Worm (Caenorhabditis elegans): ENCODE results near the gene Y46G5A.23.
A peak's percentile ranks its signal among the peaks of the same experiment; 100 is the strongest.

Gene Y46G5A.23

ce11 chrII:12799927-12800522 is 28.7 kb downstream of the Y46G5A.23 start:
- TF ChIP-seq C16A3.4 (tag; optimal IDR thresholded peaks at IDR 0.05) (no peak), nhr-28 (tag; optimal IDR thresholded peaks at IDR 0.05) (no peak), aly-2 (tag; optimal IDR thresholded peaks at IDR 0.05) (no peak), unc-98 (GFP tag; IDR thresholded peaks at IDR 0.05) (no peak), unc-62 (GFP tag; optimal IDR thresholded peaks at IDR 0.05) (no peak), unc-30 (tag; optimal IDR thresholded peaks at IDR 0.05) (no peak), ceh-90 (tag; optimal IDR thresholded peaks at IDR 0.05) (no peak), unc-86 (tag; optimal IDR thresholded peaks at IDR 0.05) (no peak), sup-37 (GFP tag; optimal IDR thresholded peaks at IDR 0.05) (no peak), C34B4.2 (tag; optimal IDR thresholded peaks at IDR 0.05) (no peak), zip-4 (GFP tag; optimal IDR thresholded peaks at IDR 0.05) (no peak), lsy-2 (tag; optimal IDR thresholded peaks at IDR 0.05) (peak; percentile 82 to 85), rnt-1 (tag; optimal IDR thresholded peaks at IDR 0.05) (no peak), nhr-237 (tag; optimal IDR thresholded peaks at IDR 0.05) (no peak), tlp-1 (tag; optimal IDR thresholded peaks at IDR 0.05) (no peak), mdl-1 (tag; optimal IDR thresholded peaks at IDR 0.05) (peak in 1 of 2 experiments; percentile 83), jun-1 (tag; optimal IDR thresholded peaks at IDR 0.05) (no peak), fkh-8 (tag; optimal IDR thresholded peaks at IDR 0.05) (no peak), mab-9 (GFP tag; IDR thresholded peaks at IDR 0.05) (no peak), nhr-84 (tag; optimal IDR thresholded peaks at IDR 0.05) (no peak), ceh-82 (tag; optimal IDR thresholded peaks at IDR 0.05) (no peak), nhr-19 (GFP tag; conservative IDR thresholded peaks at IDR 0.05) (peak; percentile 57), ztf-4 (tag; optimal IDR thresholded peaks at IDR 0.05) (peak; percentile 4), dsc-1 (tag; optimal IDR thresholded peaks at IDR 0.05) (no peak), sox-4 (tag; optimal IDR thresholded peaks at IDR 0.05) (no peak), grh-1 (GFP tag; IDR thresholded peaks at IDR 0.05) (peak; percentile 34; the same call in 1 of the 2 replicates), efl-1 (optimal IDR thresholded peaks at IDR 0.05) (peak; percentile 46 to 86), efl-1 (GFP tag; optimal IDR thresholded peaks at IDR 0.05 in 1 of 2) (peak; percentile 70 to 71), ceh-8 (GFP tag; optimal IDR thresholded peaks at IDR 0.05) (no peak), nhr-12 (tag; optimal IDR thresholded peaks at IDR 0.05) (no peak), pag-3 (tag; optimal IDR thresholded peaks at IDR 0.05; ENCODE audit: borderline replicate concordance, insufficient read depth) (no peak), vab-15 (tag; optimal IDR thresholded peaks at IDR 0.05) (no peak), nhr-85 (tag) (peak; percentile 45), ets-5 (GFP tag; IDR thresholded peaks at IDR 0.05) (no peak), efl-3 (GFP tag; optimal IDR thresholded peaks at IDR 0.05) (no peak), mep-1 (tag; optimal IDR thresholded peaks at IDR 0.05) (no peak), lir-3 (tag; optimal IDR thresholded peaks at IDR 0.05; ENCODE audit: poor library complexity) (no peak), F16B12.6 (tag; optimal IDR thresholded peaks at IDR 0.05) (no peak), lin-15B (tag; optimal IDR thresholded peaks at IDR 0.05) (no peak), nhr-47 (tag; optimal IDR thresholded peaks at IDR 0.05) (peak; percentile 37), pax-3 (tag; optimal IDR thresholded peaks at IDR 0.05) (no peak), hlh-4 (tag; optimal IDR thresholded peaks at IDR 0.05) (no peak), lin-14 (GFP tag; optimal IDR thresholded peaks at IDR 0.05) (peak; percentile 76), snpc-4 (tag; optimal IDR thresholded peaks at IDR 0.05) (no peak), snu-23 (GFP tag; optimal IDR thresholded peaks at IDR 0.05) (peak; percentile 61), fkh-4 (tag; optimal IDR thresholded peaks at IDR 0.05; ENCODE audit: borderline replicate concordance) (no peak), Y116A8C.19 (tag; optimal IDR thresholded peaks at IDR 0.05; ENCODE audit: borderline replicate concordance) (no peak), nhr-71 (tag; optimal IDR thresholded peaks at IDR 0.05) (peak; percentile 68), fos-1 (tag; optimal IDR thresholded peaks at IDR 0.05) (no peak), alr-1 (tag; optimal IDR thresholded peaks at IDR 0.05; ENCODE audit: borderline replicate concordance) (no peak), ces-1 (GFP tag; optimal IDR thresholded peaks at IDR 0.05) (no peak), C04F5.9 (tag; optimal IDR thresholded peaks at IDR 0.05) (no peak), nhr-20 (tag; optimal IDR thresholded peaks at IDR 0.05) (peak; percentile 83)

All from whole organism, L1 larva.